Worm (Caenorhabditis elegans): Measurements from ENCODE around the gene F07H5.10.

Gene F07H5.10

ce11 chrII:8764332-8764731, 44.0 kb downstream of the F07H5.10 start:
- no peak for TF ChIP-seq snpc-4 (tag; optimal IDR thresholded peaks at IDR 0.05)
- no peak for TF ChIP-seq lin-11 (tag; optimal IDR thresholded peaks at IDR 0.05)
- no peak for TF ChIP-seq F13H6.1 (tag; optimal IDR thresholded peaks at IDR 0.05)
- TF ChIP-seq sma-9 (GFP tag; optimal IDR thresholded peaks at IDR 0.05): peak; percentile 3
- no peak for TF ChIP-seq sma-9 (tag; optimal IDR thresholded peaks at IDR 0.05)

ce11 chrII:8763367-8763766, 45.0 kb downstream of the F07H5.10 start:
- no peak for TF ChIP-seq skn-1 (tag; optimal IDR thresholded peaks at IDR 0.05)
- TF ChIP-seq nhr-77 (tag; optimal IDR thresholded peaks at IDR 0.05): no peak
- TF ChIP-seq aly-2 (tag; optimal IDR thresholded peaks at IDR 0.05): no peak
- TF ChIP-seq snpc-4 (tag; optimal IDR thresholded peaks at IDR 0.05): no peak
- no peak for TF ChIP-seq lin-39 (tag; optimal IDR thresholded peaks at IDR 0.05)

ce11 chrII:8761739-8762138, 46.6 kb downstream of the F07H5.10 start:
- TF ChIP-seq fos-1 (tag; optimal IDR thresholded peaks at IDR 0.05): peak; percentile 63
- no peak for TF ChIP-seq aly-2 (tag; optimal IDR thresholded peaks at IDR 0.05)

- TF ChIP-seq elt-1 (tag; optimal IDR thresholded peaks at IDR 0.05) (no peak), aly-2 (tag; optimal IDR thresholded peaks at IDR 0.05) (no peak), C34F6.9 (tag; optimal IDR thresholded peaks at IDR 0.05) (no peak), nhr-129 (tag; optimal IDR thresholded peaks at IDR 0.05) (no peak), nhr-6 (tag; optimal IDR thresholded peaks at IDR 0.05) (no peak), lin-13 (GFP tag; optimal IDR thresholded peaks at IDR 0.05) (no peak), nhr-237 (tag; optimal IDR thresholded peaks at IDR 0.05) (no peak), zag-1 (tag; optimal IDR thresholded peaks at IDR 0.05) (no peak), unc-62 (GFP tag; optimal IDR thresholded peaks at IDR 0.05) (no peak), skn-1 (tag; optimal IDR thresholded peaks at IDR 0.05) (no peak), mab-5 (tag; optimal IDR thresholded peaks at IDR 0.05) (no peak)
Measured at ce11 chrII:8759493-8759892, 48.9 kb downstream of the F07H5.10 start, which contains the start of gene fut-1. TSS of gene fut-1 (minus strand) at chrII:8759593.
